Worm (Caenorhabditis elegans) whole organism, young adult: Measurements from ENCODE around the gene F15H10.10.

Experiments used
- B0019.2 ChIP-seq: fragments of 200-800 bp; sonication (Bioruptor generic); conservative IDR thresholded peaks from 2 replicates; pipeline ENCODE4 v1.3.6; 2022; ENCODE audit warnings: missing genetic modification reagents, missing genetic modification characterization, missing compliant biosample characterization
- B0261.1 ChIP-seq: sonication (generic microtip); optimal IDR thresholded peaks from 2 replicates; lab custom pipeline; 2016; ENCODE audit warnings: mild to moderate bottlenecking, missing genetic modification characterization, moderate library complexity, missing compliant biosample characterization
- B0336.3 ChIP-seq: fragments of 200-800 bp; sonication (Bioruptor generic); IDR thresholded peaks from 2 replicates; pipeline ENCODE4 v1.3.6; 2022; ENCODE audit warnings: missing genetic modification characterization, missing compliant biosample characterization
- C06A6.2 ChIP-seq: fragments of 200-800 bp; sonication (Bioruptor generic); conservative IDR thresholded peaks from 2 replicates; pipeline ENCODE4 v1.3.6; 2022; ENCODE audit warnings: missing genetic modification characterization, missing compliant biosample characterization
- D2030.7 ChIP-seq: fragments of 200-800 bp; sonication (Bioruptor generic); IDR thresholded peaks from 2 replicates; pipeline ENCODE4 v1.3.6; 2022; ENCODE audit warnings: missing genetic modification reagents, missing genetic modification characterization, missing compliant biosample characterization
- F57C9.4 ChIP-seq: sonication (generic microtip); optimal IDR thresholded peaks from 2 replicates; lab custom pipeline; 2017; ENCODE audit warnings: mild to moderate bottlenecking, missing genetic modification characterization, missing compliant biosample characterization
- K12H6.12 ChIP-seq: fragments of 200-800 bp; sonication (Bioruptor generic); optimal IDR thresholded peaks from 2 replicates; lab custom pipeline; 2018; ENCODE audit warnings: mild to moderate bottlenecking, missing genetic modification characterization, missing compliant biosample characterization
- T26A5.8 ChIP-seq: sonication (generic microtip); optimal IDR thresholded peaks from 2 replicates; lab custom pipeline; 2016; ENCODE audit warnings: missing genetic modification characterization, missing compliant biosample characterization
- Y79H2A.3 ChIP-seq: fragments of 200-800 bp; sonication (Bioruptor generic); conservative IDR thresholded peaks from 2 replicates; pipeline ENCODE4 v1.3.6; 2022; ENCODE audit warnings: missing genetic modification reagents, missing genetic modification characterization, missing compliant biosample characterization
- aptf-3 ChIP-seq: fragments of 200-800 bp; sonication (Bioruptor generic); IDR thresholded peaks from 2 replicates; pipeline ENCODE4 v1.3.6; 2022; ENCODE audit warnings: missing genetic modification characterization, missing compliant biosample characterization
- atf-7 ChIP-seq: sonication (generic microtip); optimal IDR thresholded peaks from 2 replicates; lab custom pipeline; 2017; ENCODE audit warnings: mild to moderate bottlenecking, missing genetic modification characterization, missing compliant biosample characterization
- cebp-2 ChIP-seq: fragments of 200-800 bp; sonication (Bioruptor generic); IDR thresholded peaks from 2 replicates; pipeline ENCODE4 v1.3.6; 2022; ENCODE audit warnings: missing genetic modification characterization, missing compliant biosample characterization
- ceh-40 ChIP-seq: fragments of 200-800 bp; sonication (Bioruptor generic); IDR thresholded peaks from 2 replicates; pipeline ENCODE4 v1.3.6; 2022; ENCODE audit warnings: missing genetic modification characterization, missing compliant biosample characterization
- ceh-58 ChIP-seq: fragments of 200-800 bp; sonication (Bioruptor generic); IDR thresholded peaks from 2 replicates; pipeline ENCODE4 v1.3.6; 2022; ENCODE audit warnings: missing genetic modification characterization, missing compliant biosample characterization
- egl-18 ChIP-seq: fragments of 200-800 bp; sonication (Bioruptor generic); IDR thresholded peaks from 2 replicates; pipeline ENCODE4 v1.3.6; 2022; ENCODE audit warnings: missing genetic modification reagents, missing genetic modification characterization, missing compliant biosample characterization
- egrh-3 ChIP-seq: fragments of 200-800 bp; sonication (Bioruptor generic); IDR thresholded peaks from 2 replicates; pipeline ENCODE4 v1.3.6; 2022; ENCODE audit warnings: missing genetic modification reagents, missing genetic modification characterization, missing compliant biosample characterization
- fkh-3 ChIP-seq: sonication (generic microtip); optimal IDR thresholded peaks from 2 replicates; lab custom pipeline; 2016; ENCODE audit warnings: mild to moderate bottlenecking, missing genetic modification characterization, missing compliant biosample characterization
- gei-17 ChIP-seq: fragments of 200-800 bp; sonication (Bioruptor generic); optimal IDR thresholded peaks from 2 replicates; lab custom pipeline; 2018; ENCODE audit warnings: mild to moderate bottlenecking, missing genetic modification characterization, missing compliant biosample characterization
- hmg-1.2 ChIP-seq: fragments of 200-800 bp; sonication (Bioruptor generic); IDR thresholded peaks from 2 replicates; pipeline ENCODE4 v1.3.6; 2022; ENCODE audit warnings: missing genetic modification reagents, missing genetic modification characterization, missing compliant biosample characterization
- hmg-20 ChIP-seq: fragments of 200-800 bp; sonication (Bioruptor generic); IDR thresholded peaks from 2 replicates; pipeline ENCODE4 v1.3.6; 2022; ENCODE audit warnings: missing genetic modification reagents, missing genetic modification characterization, missing compliant biosample characterization
- hrde-1 ChIP-seq: sonication (generic microtip); optimal IDR thresholded peaks from 2 replicates; lab custom pipeline; 2016; ENCODE audit warnings: missing genetic modification characterization, mild to moderate bottlenecking, missing compliant biosample characterization, moderate library complexity, missing genotype, missing genetic modification reagents, borderline replicate concordance
- lir-1 ChIP-seq: fragments of 200-800 bp; sonication (Bioruptor generic); conservative IDR thresholded peaks from 2 replicates; pipeline ENCODE4 v1.3.6; 2022; ENCODE audit warnings: missing genetic modification reagents, missing genetic modification characterization, missing compliant biosample characterization
- madf-6 ChIP-seq: fragments of 200-800 bp; sonication (Bioruptor generic); IDR thresholded peaks from 2 replicates; pipeline ENCODE4 v1.3.6; 2022; ENCODE audit warnings: missing genetic modification reagents, missing genetic modification characterization, missing compliant biosample characterization
- madf-8 ChIP-seq: fragments of 200-800 bp; sonication (Bioruptor generic); conservative IDR thresholded peaks from 2 replicates; pipeline ENCODE4 v1.3.6; 2022; ENCODE audit warnings: missing genetic modification reagents, missing genetic modification characterization, missing compliant biosample characterization
- mes-4 ChIP-seq: sonication (generic microtip); optimal IDR thresholded peaks from 2 replicates; lab custom pipeline; 2016; ENCODE audit warnings: missing genotype, missing genetic modification characterization, missing compliant biosample characterization
- nfya-1 ChIP-seq: sonication (generic microtip); optimal IDR thresholded peaks from 2 replicates; lab custom pipeline; 2017; ENCODE audit warnings: antibody characterized with exemption, missing compliant biosample characterization, missing genetic modification characterization, borderline replicate concordance; ENCODE audit not compliant: insufficient read depth
- nhr-120 ChIP-seq: fragments of 200-800 bp; sonication (Bioruptor generic); IDR thresholded peaks from 2 replicates; pipeline ENCODE4 v1.3.6; 2022; ENCODE audit warnings: missing genetic modification characterization, missing compliant biosample characterization
- nhr-27 ChIP-seq: fragments of 200-800 bp; sonication (Bioruptor generic); optimal IDR thresholded peaks from 2 replicates; lab custom pipeline; 2018; ENCODE audit warnings: mild to moderate bottlenecking, missing genetic modification characterization, moderate library complexity, missing compliant biosample characterization
- nhr-90 ChIP-seq: sonication (generic microtip); optimal IDR thresholded peaks from 2 replicates; lab custom pipeline; 2016; ENCODE audit warnings: missing genotype, mild to moderate bottlenecking, missing genetic modification characterization, missing compliant biosample characterization
- pha-4 ChIP-seq: fragments of 150-350 bp; sonication (generic microtip); optimal IDR thresholded peaks from 2 replicates; lab custom pipeline; 2014; ENCODE audit warnings: missing biosample characterization, missing genetic modification reagents, missing genetic modification characterization
- snpc-3.4 ChIP-seq: sonication (generic microtip); optimal IDR thresholded peaks from 2 replicates; lab custom pipeline; 2017; ENCODE audit warnings: missing genetic modification characterization, mild to moderate bottlenecking, missing compliant biosample characterization, antibody characterized with exemption, moderate library complexity, missing genotype, missing genetic modification reagents
- somi-1 ChIP-seq: fragments of 200-800 bp; sonication (Bioruptor generic); optimal IDR thresholded peaks from 2 replicates; lab custom pipeline; 2018; ENCODE audit warnings: mild to moderate bottlenecking, missing genetic modification characterization, missing compliant biosample characterization
- sptf-2 ChIP-seq: fragments of 200-800 bp; sonication (Bioruptor generic); optimal IDR thresholded peaks from 2 replicates; lab custom pipeline; 2018; ENCODE audit warnings: mild to moderate bottlenecking, missing genetic modification characterization, missing compliant biosample characterization
- tbp1 ChIP-seq: fragments of 200-800 bp; sonication (Bioruptor generic); optimal IDR thresholded peaks from 2 replicates; lab custom pipeline; 2018; ENCODE audit warnings: mild to moderate bottlenecking, missing genetic modification characterization, missing compliant biosample characterization
- unc-130 ChIP-seq: sonication (generic microtip); optimal IDR thresholded peaks from 2 replicates; lab custom pipeline; 2016; ENCODE audit warnings: missing genetic modification reagents, missing genetic modification characterization, missing compliant biosample characterization
- ztf-28 ChIP-seq: fragments of 200-800 bp; sonication (Bioruptor generic); IDR thresholded peaks from 2 replicates; pipeline ENCODE4 v1.3.6; 2022; ENCODE audit warnings: missing genetic modification reagents, missing genetic modification characterization, missing compliant biosample characterization

The F15H10.10 gene

ce11 chrV:10414610-10415009, 2.2 kb downstream of the F15H10.10 start, which contains the start of gene F15H10.9:
F15H10.9 (minus strand) TSS chrV:10414710.
- TF ChIP-seq somi-1 (GFP tag; lab: Kevin White, UChicago) (no peak), egrh-3 (GFP tag; lab: Robert Waterston, UW) (no peak), K12H6.12 (tag; lab: Kevin White, UChicago) (no peak), gei-17 (GFP tag; lab: Kevin White, UChicago) (no peak), ceh-40 (GFP tag; lab: Robert Waterston, UW) (no peak), hrde-1 (tag; lab: Kevin White, UChicago) (no peak), aptf-3 (GFP tag; lab: Robert Waterston, UW) (no peak), egl-18 (GFP tag; lab: Robert Waterston, UW) (no peak), madf-8 (no peak)

ce11 chrV:10410030-10410713, 6.7 kb downstream of the F15H10.10 start, which contains the start of gene F15H10.12:
F15H10.12 (minus strand) TSS chrV:10410080.
- TF ChIP-seq D2030.7 (GFP tag; lab: Robert Waterston, UW) (no peak), unc-130 (no peak), atf-7 (tag; lab: Kevin White, UChicago) (no peak), T26A5.8 (no peak), tbp1 (GFP tag; lab: Kevin White, UChicago) (no peak), lir-1 (GFP tag; lab: Robert Waterston, UW) (no peak), hmg-1.2 (GFP tag; lab: Robert Waterston, UW) (no peak), F57C9.4 (tag; lab: Kevin White, UChicago) (no peak), B0336.3 (GFP tag; lab: Robert Waterston, UW) (no peak), B0261.1 (no peak), aptf-3 (GFP tag; lab: Robert Waterston, UW) (no peak), nhr-120 (GFP tag; lab: Robert Waterston, UW) (no peak), fkh-3 (tag; lab: Kevin White, UChicago) (no peak)

ce11 chrV:10406313-10406712, 10.5 kb downstream of the F15H10.10 start, which contains the start of gene F15H10.7:
F15H10.7 (minus strand) TSS chrV:10406413.
- TF ChIP-seq nhr-90 (tag; lab: Kevin White, UChicago): no peak
- TF ChIP-seq madf-6 (GFP tag; lab: Robert Waterston, UW): no peak
- TF ChIP-seq sptf-2 (GFP tag; lab: Kevin White, UChicago): no peak
- TF ChIP-seq nhr-27 (tag; lab: Kevin White, UChicago): no peak
- no peak for TF ChIP-seq pha-4 (tag; lab: Kevin White, UChicago)
- no peak for TF ChIP-seq hmg-20
- TF ChIP-seq cebp-2 (GFP tag; lab: Robert Waterston, UW): no peak
- TF ChIP-seq Y79H2A.3 (GFP tag; lab: Robert Waterston, UW): no peak
- TF ChIP-seq egrh-3 (GFP tag; lab: Robert Waterston, UW): no peak
- no peak for TF ChIP-seq ztf-28 (GFP tag; lab: Robert Waterston, UW)
- TF ChIP-seq mes-4: no peak
- TF ChIP-seq madf-8: no peak
- TF ChIP-seq nfya-1: no peak
- TF ChIP-seq ceh-58 (GFP tag; lab: Robert Waterston, UW): no peak
- no peak for TF ChIP-seq C06A6.2
- no peak for TF ChIP-seq B0261.1
- no peak for TF ChIP-seq snpc-3.4 (tag; lab: Kevin White, UChicago)
- TF ChIP-seq B0019.2 (GFP tag; lab: Robert Waterston, UW): no peak
- TF ChIP-seq, all 124 proteins: peak for 0
